Worm (Caenorhabditis elegans) whole organism, L1 larva: Measurements from ENCODE around the gene Y4C6B.1.

Source experiments
- Y116A8C.19 ChIP-seq: sonication (generic microtip); optimal IDR thresholded peaks from 2 replicates; lab custom pipeline; 2016; ENCODE audit warnings: missing compliant biosample characterization, missing genetic modification characterization, borderline replicate concordance
- alr-1 ChIP-seq: fragments of 200-800 bp; sonication (Bioruptor generic); optimal IDR thresholded peaks from 2 replicates; lab custom pipeline; 2018; ENCODE audit warnings: borderline replicate concordance, mild to moderate bottlenecking, missing genetic modification characterization, missing compliant biosample characterization
- aly-2 ChIP-seq: fragments of 150-350 bp; optimal IDR thresholded peaks from 2 replicates; lab custom pipeline; 2014; ENCODE audit warnings: missing biosample characterization, missing genetic modification characterization
- ceh-90 ChIP-seq: sonication (generic microtip); optimal IDR thresholded peaks from 2 replicates; lab custom pipeline; 2016; ENCODE audit warnings: missing genetic modification characterization, missing compliant biosample characterization
- ces-1 ChIP-seq: fragments of 150-350 bp; optimal IDR thresholded peaks from 2 replicates; lab custom pipeline; 2014; ENCODE audit warnings: missing biosample characterization, missing genetic modification reagents, missing genetic modification characterization
- dsc-1 ChIP-seq: sonication (generic microtip); optimal IDR thresholded peaks from 2 replicates; lab custom pipeline; 2016; ENCODE audit warnings: mild to moderate bottlenecking, missing genetic modification characterization, missing compliant biosample characterization
- efl-1 ChIP-seq, 4 experiments: fragments of 150-350 bp; optimal IDR thresholded peaks in 3 of 4; peaks in 1 of 4; 1 replicate in 1 of 4; 2 replicates in 3 of 4; lab custom pipeline; 2014; ENCODE audit warnings: missing biosample characterization in 2 of 4, missing genetic modification characterization in 2 of 4, missing genetic modification reagents in 2 of 4
- egl-27 ChIP-seq, 2 experiments: fragments of 150-350 bp in 1 of 2; sonication (generic microtip); optimal IDR thresholded peaks; 3 replicates each; lab custom pipeline; 2017 to 2018; ENCODE audit warnings: missing biosample characterization in 2 of 2, missing genetic modification characterization in 2 of 2, missing genetic modification reagents in 2 of 2
- elt-2 ChIP-seq: sonication (generic microtip); optimal IDR thresholded peaks from 2 replicates; lab custom pipeline; 2016; ENCODE audit warnings: missing genetic modification characterization, mild to moderate bottlenecking, inconsistent platforms, missing compliant biosample characterization, missing genetic modification reagents
- fkh-4 ChIP-seq: sonication (generic microtip); optimal IDR thresholded peaks from 2 replicates; lab custom pipeline; 2016; ENCODE audit warnings: missing compliant biosample characterization, missing genetic modification characterization, borderline replicate concordance
- fos-1 ChIP-seq: fragments of 150-350 bp; optimal IDR thresholded peaks from 2 replicates; lab custom pipeline; 2014; ENCODE audit warnings: missing biosample characterization, missing genetic modification characterization
- hlh-17 ChIP-seq: fragments of 200-800 bp; sonication (Bioruptor generic); optimal IDR thresholded peaks from 2 replicates; lab custom pipeline; 2018; ENCODE audit warnings: missing genetic modification characterization, mild to moderate bottlenecking, missing compliant biosample characterization, moderate library complexity, borderline replicate concordance
- isw-1 ChIP-seq: fragments of 200-800 bp; sonication (Bioruptor generic); IDR thresholded peaks from 2 replicates; pipeline ENCODE4 v1.3.6; 2022; ENCODE audit warnings: missing genetic modification characterization, missing compliant biosample characterization
- jun-1 ChIP-seq: fragments of 150-350 bp; optimal IDR thresholded peaks from 2 replicates; lab custom pipeline; 2014; ENCODE audit warnings: missing biosample characterization, missing genetic modification reagents, missing genetic modification characterization
- lin-14 ChIP-seq: fragments of 200-800 bp; sonication (Bioruptor generic); optimal IDR thresholded peaks from 2 replicates; lab custom pipeline; 2018; ENCODE audit warnings: mild to moderate bottlenecking, missing genetic modification characterization, moderate library complexity, missing compliant biosample characterization
- mab-9 ChIP-seq: fragments of 200-800 bp; sonication (Bioruptor generic); IDR thresholded peaks from 2 replicates; pipeline ENCODE4 v1.3.6; 2022; ENCODE audit warnings: missing genetic modification reagents, missing genetic modification characterization, missing compliant biosample characterization
- nhr-19 ChIP-seq: fragments of 200-800 bp; sonication (Bioruptor generic); conservative IDR thresholded peaks from 2 replicates; pipeline ENCODE4 v1.3.6; 2022; ENCODE audit warnings: missing genetic modification characterization, missing compliant biosample characterization
- nhr-20 ChIP-seq: sonication (generic microtip); optimal IDR thresholded peaks from 2 replicates; lab custom pipeline; 2016; ENCODE audit warnings: mild to moderate bottlenecking, missing genetic modification characterization, missing compliant biosample characterization
- nhr-237 ChIP-seq: fragments of 150-350 bp; optimal IDR thresholded peaks from 2 replicates; lab custom pipeline; 2014; ENCODE audit warnings: missing biosample characterization, missing genetic modification characterization
- nhr-28 ChIP-seq: fragments of 150-350 bp; optimal IDR thresholded peaks from 2 replicates; lab custom pipeline; 2014; ENCODE audit warnings: missing biosample characterization, missing genetic modification characterization
- nhr-71 ChIP-seq: sonication (generic microtip); optimal IDR thresholded peaks from 2 replicates; lab custom pipeline; 2016; ENCODE audit warnings: mild to moderate bottlenecking, missing genetic modification characterization, moderate library complexity, missing compliant biosample characterization
- nhr-76 ChIP-seq: sonication (generic microtip); optimal IDR thresholded peaks from 2 replicates; lab custom pipeline; 2017; ENCODE audit warnings: missing biosample characterization, missing genetic modification characterization
- nhr-84 ChIP-seq: sonication (generic microtip); optimal IDR thresholded peaks from 2 replicates; lab custom pipeline; 2017; ENCODE audit warnings: missing biosample characterization, missing genetic modification characterization
- nhr-85 ChIP-seq: sonication (generic microtip); peaks from one replicate; lab custom pipeline; 2016; ENCODE audit warnings: missing genetic modification characterization, inconsistent platforms, missing compliant biosample characterization
- nhr-90 ChIP-seq: sonication (generic microtip); optimal IDR thresholded peaks from 2 replicates; lab custom pipeline; 2016; ENCODE audit warnings: mild to moderate bottlenecking, missing genetic modification characterization, missing compliant biosample characterization; ENCODE audit not compliant: poor library complexity
- pag-3 ChIP-seq: sonication (generic microtip); optimal IDR thresholded peaks from 2 replicates; lab custom pipeline; 2017; ENCODE audit warnings: missing genetic modification characterization, mild to moderate bottlenecking, missing compliant biosample characterization, antibody characterized with exemption, borderline replicate concordance; ENCODE audit not compliant: insufficient read depth
- rnt-1 ChIP-seq: sonication (generic microtip); optimal IDR thresholded peaks from 2 replicates; lab custom pipeline; 2016; ENCODE audit warnings: mild to moderate bottlenecking, missing genetic modification characterization, moderate library complexity, missing compliant biosample characterization
- snu-23 ChIP-seq: sonication (generic microtip); optimal IDR thresholded peaks from 2 replicates; lab custom pipeline; 2016; ENCODE audit warnings: missing genetic modification characterization, missing compliant biosample characterization
- sox-4 ChIP-seq: sonication (generic microtip); optimal IDR thresholded peaks from 2 replicates; lab custom pipeline; 2016; ENCODE audit warnings: missing genetic modification characterization, missing compliant biosample characterization
- tbx-2 ChIP-seq: sonication (generic microtip); optimal IDR thresholded peaks from 2 replicates; lab custom pipeline; 2016; ENCODE audit warnings: missing genetic modification characterization, missing compliant biosample characterization
- tlp-1 ChIP-seq: fragments of 150-350 bp; optimal IDR thresholded peaks from 2 replicates; lab custom pipeline; 2014; ENCODE audit warnings: missing biosample characterization, missing genetic modification characterization
- unc-62 ChIP-seq: fragments of 150-350 bp; optimal IDR thresholded peaks from 2 replicates; lab custom pipeline; 2014; ENCODE audit warnings: missing biosample characterization, missing genetic modification reagents, missing genetic modification characterization
- unc-98 ChIP-seq: fragments of 200-800 bp; sonication (Bioruptor generic); IDR thresholded peaks from 2 replicates; pipeline ENCODE4 v1.3.6; 2022; ENCODE audit warnings: missing genetic modification characterization, missing compliant biosample characterization
- xbp-1 ChIP-seq: sonication (generic microtip); optimal IDR thresholded peaks from 2 replicates; lab custom pipeline; 2016; ENCODE audit warnings: missing genetic modification characterization, missing compliant biosample characterization
- ztf-11 ChIP-seq, 2 experiments: sonication (generic microtip); optimal IDR thresholded peaks; 2 replicates each; lab custom pipeline; 2016 to 2017; ENCODE audit warnings: missing genetic modification characterization in 2 of 2, missing biosample characterization in 1 of 2, missing compliant biosample characterization in 1 of 2

The Y4C6B.1 gene

ce11 chrIV:5364135-5364609 lies 9.9 kb downstream of the Y4C6B.1 start, which contains the start of the genes hda-6 and F41H10.4 (continued):
- TF ChIP-seq alr-1 (tag; lab: Kevin White, UChicago) (no peak), jun-1 (no peak), unc-62 (no peak), efl-1 (optimal IDR thresholded peaks at IDR 0.05; lab: Kevin White, UChicago) (peak; percentile 65 to 83), efl-1 (GFP tag; optimal IDR thresholded peaks at IDR 0.05 in 1 of 2; lab: Kevin White, UChicago) (peak; percentile 82 to 98), pag-3 (no peak), ces-1 (GFP tag; lab: Kevin White, UChicago) (no peak), rnt-1 (tag; lab: Kevin White, UChicago) (peak; percentile 97), aly-2 (tag; lab: Kevin White, UChicago) (no peak), nhr-20 (peak; percentile 79), sox-4 (tag; lab: Kevin White, UChicago) (peak; percentile 65), nhr-19 (peak; percentile 76), nhr-71 (tag; lab: Kevin White, UChicago) (peak; percentile 90), nhr-84 (tag; lab: Kevin White, UChicago) (no peak), isw-1 (GFP tag; lab: Robert Waterston, UW) (peak; percentile 62), ztf-11 (tag; optimal IDR thresholded peaks at IDR 0.05; lab: Kevin White, UChicago) (peak in 1 of 2 experiments; percentile 89), ceh-90 (tag; lab: Kevin White, UChicago) (peak; percentile 85), hlh-17 (no peak), snu-23 (GFP tag; lab: Kevin White, UChicago) (peak; percentile 90), Y116A8C.19 (tag; lab: Kevin White, UChicago) (peak; percentile 27), fos-1 (tag; lab: Kevin White, UChicago) (no peak), tlp-1 (tag; lab: Kevin White, UChicago) (no peak), elt-2 (tag; lab: Kevin White, UChicago) (peak; percentile 57), egl-27 (tag; optimal IDR thresholded peaks at IDR 0.05; lab: Kevin White, UChicago) (no peak), nhr-76 (tag; lab: Kevin White, UChicago) (no peak), lin-14 (GFP tag; lab: Kevin White, UChicago) (peak; percentile 88), dsc-1 (tag; lab: Kevin White, UChicago) (peak; percentile 85), mab-9 (GFP tag; lab: Robert Waterston, UW) (peak; percentile 64; the same call in 1 of the 2 replicates), nhr-85 (tag; lab: Kevin White, UChicago) (peak; percentile 86), xbp-1 (tag; lab: Kevin White, UChicago) (peak; percentile 87), nhr-237 (tag; lab: Kevin White, UChicago) (no peak), unc-98 (GFP tag; lab: Robert Waterston, UW) (peak; percentile 59; the same call in 1 of the 2 replicates), tbx-2 (tag; lab: Kevin White, UChicago) (peak; percentile 88), fkh-4 (tag; lab: Kevin White, UChicago) (peak; percentile 85), nhr-90 (tag; lab: Kevin White, UChicago) (peak; percentile 83)

- TF ChIP-seq nhr-90 (tag; lab: Kevin White, UChicago) (no peak), efl-1 (optimal IDR thresholded peaks at IDR 0.05; lab: Kevin White, UChicago) (no peak), efl-1 (GFP tag; optimal IDR thresholded peaks at IDR 0.05 in 1 of 2; lab: Kevin White, UChicago) (no peak)
Observed at ce11 chrIV:5366567-5366966, 12.3 kb downstream of the Y4C6B.1 start, which contains the start of gene sand-1. sand-1 (plus strand) TSS chrIV:5366867.

ce11 chrIV:5367899-5368298 lies 13.6 kb downstream of the Y4C6B.1 start:
- TF ChIP-seq nhr-28 = no peak
- TF ChIP-seq efl-1 (optimal IDR thresholded peaks at IDR 0.05; lab: Kevin White, UChicago) = no peak
- peak in 1 of 2 experiments; percentile 92 for TF ChIP-seq efl-1 (GFP tag; optimal IDR thresholded peaks at IDR 0.05 in 1 of 2; lab: Kevin White, UChicago)
